Fruit fly (Drosophila melanogaster) whole organism, wandering third instar larva: Measurements from ENCODE around the gene ppk15.

Source experiments
- Abd-B ChIP-seq: fragments of >200 bp; optimal IDR thresholded peaks from 2 replicates; lab custom pipeline; 2017; ENCODE audit warnings: missing biosample characterization, missing genetic modification characterization
- Mio ChIP-seq: sonication (Bioruptor generic); optimal IDR thresholded peaks from 2 replicates; lab custom pipeline; 2016; ENCODE audit warnings: missing biosample characterization, missing genetic modification characterization
- OdsH ChIP-seq: fragments of 200-800 bp; sonication (Bioruptor generic); optimal IDR thresholded peaks from 2 replicates; lab custom pipeline; 2016; ENCODE audit warnings: missing biosample characterization, mild to moderate bottlenecking, missing genetic modification characterization
- Vsx2 ChIP-seq: fragments of 200-300, 225-300 bp; sonication (Bioruptor generic); optimal IDR thresholded peaks from 2 replicates; lab custom pipeline; 2018; ENCODE audit warnings: missing biosample characterization, missing genetic modification characterization; ENCODE audit not compliant: partially characterized antibody
- h ChIP-seq: fragments of 200-800 bp; sonication (Bioruptor generic); optimal IDR thresholded peaks from 3 replicates; lab custom pipeline; 2016; ENCODE audit warnings: missing biosample characterization, mild to moderate bottlenecking, missing genetic modification characterization
- usp ChIP-seq: fragments of >200 bp; optimal IDR thresholded peaks from 2 replicates; lab custom pipeline; 2017; ENCODE audit warnings: missing biosample characterization, missing genetic modification characterization

- TF ChIP-seq h (GFP tag; lab: Kevin White, UChicago): no peak
- TF ChIP-seq Vsx2 (GFP tag; lab: Kevin White, UChicago): no peak
- TF ChIP-seq Mio (GFP tag; lab: Kevin White, UChicago): no peak
- no peak for TF ChIP-seq Abd-B
- no peak for TF ChIP-seq usp
- no peak for TF ChIP-seq OdsH (GFP tag; lab: Kevin White, UChicago)
These were observed 48.9 kb upstream of the ppk15 start, which contains the start of gene CG5447 for dm6 chr3R:26452345-26452744.
